Worm (Caenorhabditis elegans) whole organism, early embryonic: ENCODE results near the gene srbc-17.

Experiments
- aly-1 ChIP-seq: sonication (generic microtip); optimal IDR thresholded peaks from 2 replicates; lab custom pipeline; 2016; ENCODE audit warnings: missing genetic modification characterization, missing compliant biosample characterization
- ama-1 ChIP-seq: fragments of 150-350 bp; optimal IDR thresholded peaks from 2 replicates; lab custom pipeline; 2014
- flt-1 ChIP-seq: fragments of 200-800 bp; sonication (Bioruptor generic); IDR thresholded peaks from 2 replicates; pipeline ENCODE4 v1.3.6; 2022; ENCODE audit warnings: missing genetic modification characterization, missing compliant biosample characterization
- hmg-4 ChIP-seq: fragments of 200-800 bp; sonication (Bioruptor generic); optimal IDR thresholded peaks from 2 replicates; lab custom pipeline; 2018; ENCODE audit warnings: mild to moderate bottlenecking, missing genetic modification characterization, missing compliant biosample characterization
- sea-1 ChIP-seq: fragments of 200-800 bp; sonication (Bioruptor generic); conservative IDR thresholded peaks from 2 replicates; pipeline ENCODE4 v1.3.6; 2022; ENCODE audit warnings: missing genetic modification characterization, missing compliant biosample characterization
- tbx-11 ChIP-seq: fragments of 200-800 bp; sonication (Bioruptor generic); IDR thresholded peaks from 2 replicates; pipeline ENCODE4 v1.3.6; 2022; ENCODE audit warnings: missing genetic modification characterization, missing compliant biosample characterization

ce11 chrV:2135323-2135722 is 42.2 kb upstream of the srbc-17 start:
- TF ChIP-seq ama-1 (no peak), flt-1 (GFP tag; lab: Robert Waterston, UW) (no peak), aly-1 (tag; lab: Kevin White, UChicago) (no peak), tbx-11 (no peak), sea-1 (GFP tag; lab: Robert Waterston, UW) (no peak), hmg-4 (GFP tag; lab: Kevin White, UChicago) (no peak)
